Worm (Caenorhabditis elegans): ENCODE results near the gene arrd-18.

The arrd-18 gene

ce11 chrV:3347486-3347885 is 35.6 kb upstream of the arrd-18 start (continued):
- TF ChIP-seq nhr-12 (tag; optimal IDR thresholded peaks at IDR 0.05) = no peak
- TF ChIP-seq mep-1 (tag; optimal IDR thresholded peaks at IDR 0.05) = no peak
- TF ChIP-seq lin-14 (GFP tag; optimal IDR thresholded peaks at IDR 0.05) = peak; percentile 49
- no peak for TF ChIP-seq nhr-76 (tag; optimal IDR thresholded peaks at IDR 0.05)
- TF ChIP-seq nhr-71 (tag; optimal IDR thresholded peaks at IDR 0.05) = peak; percentile 43

ce11 chrV:3346434-3347019 is 34.6 kb upstream of the arrd-18 start, which contains the start of gene fbxa-65:
TSS of gene fbxa-65 (minus strand) at chrV:3346484.
- TF ChIP-seq egl-27 (tag; optimal IDR thresholded peaks at IDR 0.05) = no peak
- TF ChIP-seq hpl-2 (GFP tag; optimal IDR thresholded peaks at IDR 0.05) = no peak
- no peak for TF ChIP-seq elt-2 (tag; optimal IDR thresholded peaks at IDR 0.05)
- TF ChIP-seq mef-2 (tag; optimal IDR thresholded peaks at IDR 0.05) = no peak
- TF ChIP-seq snu-23 (GFP tag; optimal IDR thresholded peaks at IDR 0.05) = peak; percentile 19
- no peak for TF ChIP-seq unc-98 (GFP tag; IDR thresholded peaks at IDR 0.05)
- no peak for TF ChIP-seq pqm-1 (tag; optimal IDR thresholded peaks at IDR 0.05)
- TF ChIP-seq pax-3 (tag; optimal IDR thresholded peaks at IDR 0.05) = no peak
- TF ChIP-seq lsy-2 (tag; optimal IDR thresholded peaks at IDR 0.05) = peak in 1 of 2 experiments; percentile 2
- TF ChIP-seq sox-4 (tag; optimal IDR thresholded peaks at IDR 0.05) = no peak
- no peak for TF ChIP-seq ets-5 (GFP tag; IDR thresholded peaks at IDR 0.05)
- TF ChIP-seq efl-1 (optimal IDR thresholded peaks at IDR 0.05) = peak; percentile 9 to 39
- peak; percentile 36 to 85 for TF ChIP-seq efl-1 (GFP tag; optimal IDR thresholded peaks at IDR 0.05 in 1 of 2)
- no peak for TF ChIP-seq sup-37 (GFP tag; optimal IDR thresholded peaks at IDR 0.05)
- no peak for TF ChIP-seq nhr-84 (tag; optimal IDR thresholded peaks at IDR 0.05)
- TF ChIP-seq lin-35 (GFP tag; optimal IDR thresholded peaks at IDR 0.05) = peak in 1 of 2 experiments; percentile 20
- TF ChIP-seq dpl-1 (GFP tag; optimal IDR thresholded peaks at IDR 0.05) = peak in 2 of 3 experiments; percentile 28 to 47
- no peak for TF ChIP-seq ama-1 (optimal IDR thresholded peaks at IDR 0.05)
- TF ChIP-seq efl-3 (GFP tag; optimal IDR thresholded peaks at IDR 0.05) = no peak
- TF ChIP-seq elt-3 (tag; optimal IDR thresholded peaks at IDR 0.05) = no peak
- TF ChIP-seq lin-14 (GFP tag; optimal IDR thresholded peaks at IDR 0.05) = peak; percentile 34
- TF ChIP-seq sptf-1 (tag; optimal IDR thresholded peaks at IDR 0.05) = no peak
- TF ChIP-seq nhr-28 (tag; optimal IDR thresholded peaks at IDR 0.05) = no peak
- TF ChIP-seq C16A3.4 (tag; optimal IDR thresholded peaks at IDR 0.05) = no peak
- no peak for TF ChIP-seq unc-62 (GFP tag; optimal IDR thresholded peaks at IDR 0.05)
- peak; percentile 35 for TF ChIP-seq nhr-20 (tag; optimal IDR thresholded peaks at IDR 0.05)
- TF ChIP-seq nhr-77 (tag; optimal IDR thresholded peaks at IDR 0.05) = no peak
- no peak for TF ChIP-seq blmp-1 (tag; optimal IDR thresholded peaks at IDR 0.05)
- no peak for TF ChIP-seq unc-86 (tag; optimal IDR thresholded peaks at IDR 0.05)
- TF ChIP-seq grh-1 (GFP tag; IDR thresholded peaks at IDR 0.05) = no peak
- no peak for TF ChIP-seq Y116A8C.19 (tag; optimal IDR thresholded peaks at IDR 0.05; ENCODE audit: borderline replicate concordance)
- TF ChIP-seq nhr-47 (tag; optimal IDR thresholded peaks at IDR 0.05) = peak; percentile 14
- TF ChIP-seq vab-15 (tag; optimal IDR thresholded peaks at IDR 0.05) = no peak
- TF ChIP-seq aha-1 (tag; optimal IDR thresholded peaks at IDR 0.05) = no peak
- no peak for TF ChIP-seq lin-13 (GFP tag; optimal IDR thresholded peaks at IDR 0.05)
- peak; percentile 60 for TF ChIP-seq nhr-85 (tag)
- peak; percentile 23 for TF ChIP-seq mep-1 (tag; optimal IDR thresholded peaks at IDR 0.05)
- no peak for TF ChIP-seq aly-2 (tag; optimal IDR thresholded peaks at IDR 0.05)
- no peak for TF ChIP-seq tbx-2 (tag; optimal IDR thresholded peaks at IDR 0.05)
- TF ChIP-seq swsn-7 (tag; optimal IDR thresholded peaks at IDR 0.05) = peak; percentile 3
- no peak for TF ChIP-seq hlh-17 (GFP tag; optimal IDR thresholded peaks at IDR 0.05; ENCODE audit: borderline replicate concordance)
- TF ChIP-seq alr-1 (tag; optimal IDR thresholded peaks at IDR 0.05; ENCODE audit: borderline replicate concordance) = no peak
- TF ChIP-seq zip-4 (GFP tag; optimal IDR thresholded peaks at IDR 0.05) = no peak
- no peak for TF ChIP-seq C04F5.9 (tag; optimal IDR thresholded peaks at IDR 0.05)
- peak; percentile 79 for TF ChIP-seq F16B12.6 (tag; optimal IDR thresholded peaks at IDR 0.05)
- TF ChIP-seq nhr-71 (tag; optimal IDR thresholded peaks at IDR 0.05) = peak; percentile 19
- no peak for TF ChIP-seq ztf-4 (tag; optimal IDR thresholded peaks at IDR 0.05)
- no peak for TF ChIP-seq ceh-90 (tag; optimal IDR thresholded peaks at IDR 0.05)
- no peak for TF ChIP-seq unc-30 (tag; optimal IDR thresholded peaks at IDR 0.05)

All from whole organism, L1 larva.